Worm (Caenorhabditis elegans) whole organism, L4 larva: ENCODE data around the gene K03B4.2.

ENCODE experiments used
- aha-1 ChIP-seq: fragments of 150-350 bp; peaks from one replicate; lab custom pipeline; 2014; ENCODE audit warnings: missing biosample characterization, missing genetic modification characterization
- ceh-82 ChIP-seq: sonication (generic microtip); optimal IDR thresholded peaks from 2 replicates; lab custom pipeline; 2017; ENCODE audit warnings: missing biosample characterization, missing genetic modification characterization
- mdl-1 ChIP-seq, 2 experiments: fragments of 150-350 bp in 1 of 2; sonication (generic microtip) in 1 of 2; optimal IDR thresholded peaks; 2 replicates each; lab custom pipeline; 2014 to 2017; ENCODE audit warnings: missing biosample characterization in 2 of 2, missing genetic modification characterization in 2 of 2
- pha-4 ChIP-seq, 2 experiments: fragments of 150-350 bp in 1 of 2; fragments of 200-800 bp in 1 of 2; sonication (Bioruptor generic) in 1 of 2; IDR thresholded peaks in 1 of 2; optimal IDR thresholded peaks in 1 of 2; 2 replicates each; pipeline versions ENCODE4 v1.3.6 to Lab custom; 2014 to 2022; ENCODE audit warnings: missing genetic modification characterization in 2 of 2, missing genetic modification reagents in 2 of 2, missing biosample characterization in 1 of 2, missing compliant biosample characterization in 1 of 2
- pqm-1 ChIP-seq: sonication (generic microtip); optimal IDR thresholded peaks from 2 replicates; lab custom pipeline; 2017; ENCODE audit warnings: missing biosample characterization, missing genetic modification characterization
- unc-130 ChIP-seq: sonication (generic microtip); optimal IDR thresholded peaks from 2 replicates; lab custom pipeline; 2016; ENCODE audit warnings: missing genetic modification reagents, missing genetic modification characterization, missing compliant biosample characterization
- unc-39 ChIP-seq: sonication (generic microtip); optimal IDR thresholded peaks from 2 replicates; lab custom pipeline; 2017; ENCODE audit warnings: missing biosample characterization, missing genetic modification characterization

DNA sequence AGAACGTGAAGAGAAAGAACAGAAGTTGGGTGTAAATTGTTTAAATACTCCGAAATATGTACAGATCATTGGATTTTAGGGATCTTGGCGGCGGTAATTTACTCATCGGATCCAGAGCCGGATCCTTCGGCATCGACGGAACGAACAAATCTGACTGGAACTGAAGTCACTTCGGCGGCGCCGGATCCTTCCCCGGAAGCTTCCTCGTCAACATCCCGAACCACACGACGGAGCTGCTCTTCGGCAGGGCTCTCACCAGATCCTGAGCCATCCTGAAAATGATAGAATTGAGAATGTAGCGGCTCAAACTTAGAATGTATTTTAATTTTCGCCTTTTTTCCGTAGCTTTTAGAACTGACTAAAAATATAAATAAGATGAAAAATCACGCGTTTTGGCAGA is 3.9 kb downstream of the K03B4.2 start:
- TF ChIP-seq unc-130 (GFP tag; lab: Kevin White, UChicago): no peak
- TF ChIP-seq pqm-1 (tag; lab: Kevin White, UChicago): no peak
- no peak for TF ChIP-seq aha-1 (tag; lab: Kevin White, UChicago)
- TF ChIP-seq mdl-1 (tag; optimal IDR thresholded peaks at IDR 0.05; lab: Kevin White, UChicago): no peak
- no peak for TF ChIP-seq pha-4 (GFP tag; IDR thresholded peaks at IDR 0.05; lab: Robert Waterston, UW)
- TF ChIP-seq pha-4 (tag; optimal IDR thresholded peaks at IDR 0.05; lab: Kevin White, UChicago): no peak
- TF ChIP-seq unc-39: no peak
- no peak for TF ChIP-seq ceh-82 (tag; lab: Kevin White, UChicago)
